Fruit fly (Drosophila melanogaster): ENCODE results near the gene Pburs.

The Pburs gene

dm6 chr2L:14369933-14370776, 47.0 kb downstream of the Pburs start (continued):
- no peak for TF ChIP-seq nau (GFP tag; optimal IDR thresholded peaks at IDR 0.05)
- TF ChIP-seq mam (GFP tag; optimal IDR thresholded peaks at IDR 0.05), result no peak
- TF ChIP-seq CG5245 (GFP tag; optimal IDR thresholded peaks at IDR 0.05), result no peak
- TF ChIP-seq sna (GFP tag; IDR thresholded peaks at IDR 0.05; ENCODE audit: partially characterized antibody), result no peak
- TF ChIP-seq jigr1 (GFP tag; IDR thresholded peaks at IDR 0.05), result no peak
- TF ChIP-seq Hand (GFP tag; optimal IDR thresholded peaks at IDR 0.05), result no peak
- peak; percentile 39 for TF ChIP-seq CG17328 (GFP tag; IDR thresholded peaks at IDR 0.05)
- no peak for TF ChIP-seq Ada2b (GFP tag; IDR thresholded peaks at IDR 0.05)
- no peak for TF ChIP-seq Kr (GFP tag; optimal IDR thresholded peaks at IDR 0.05)
- no peak for TF ChIP-seq da (GFP tag; optimal IDR thresholded peaks at IDR 0.05)
- peak; percentile 44 for TF ChIP-seq Sox102F (GFP tag; optimal IDR thresholded peaks at IDR 0.05)
- no peak for TF ChIP-seq CkIIα-i1 (GFP tag; IDR thresholded peaks at IDR 0.05)
- no peak for TF ChIP-seq CG12155 (GFP tag; optimal IDR thresholded peaks at IDR 0.05)
- TF ChIP-seq az2 (GFP tag; optimal IDR thresholded peaks at IDR 0.05), result peak; percentile 43
- TF ChIP-seq lov (optimal IDR thresholded peaks at IDR 0.05), result no peak
- no peak for TF ChIP-seq lov (GFP tag; IDR thresholded peaks at IDR 0.05)
- TF ChIP-seq ato (GFP tag; IDR thresholded peaks at IDR 0.05; ENCODE audit: partially characterized antibody), result no peak
- TF ChIP-seq dmrt99B (tag; optimal IDR thresholded peaks at IDR 0.05), result peak; percentile 32
- no peak for TF ChIP-seq pzg (GFP tag; optimal IDR thresholded peaks at IDR 0.05)
- no peak for TF ChIP-seq CG17385 (GFP tag; optimal IDR thresholded peaks at IDR 0.05)
- TF ChIP-seq CG11398 (GFP tag; optimal IDR thresholded peaks at IDR 0.05), result no peak
- peak; percentile 45 to 52 for TF ChIP-seq chif (GFP tag; optimal IDR thresholded peaks at IDR 0.05)
- TF ChIP-seq disco-r (GFP tag; optimal IDR thresholded peaks at IDR 0.05), result no peak
- no peak for TF ChIP-seq danr (GFP tag; IDR thresholded peaks at IDR 0.05)
- TF ChIP-seq sima (GFP tag; optimal IDR thresholded peaks at IDR 0.05), result no peak
- TF ChIP-seq Sox100B (GFP tag; optimal IDR thresholded peaks at IDR 0.05), result peak; percentile 12
- TF ChIP-seq CG6791 (GFP tag; IDR thresholded peaks at IDR 0.05; ENCODE audit: partially characterized antibody), result no peak
- no peak for TF ChIP-seq wdn (GFP tag; IDR thresholded peaks at IDR 0.05)
- TF ChIP-seq usp (GFP tag; optimal IDR thresholded peaks at IDR 0.05), result no peak
- peak in 1 of 2 experiments; percentile 26 for TF ChIP-seq Pdp1 (GFP tag; optimal IDR thresholded peaks at IDR 0.05)
- TF ChIP-seq gfzf (GFP tag; optimal IDR thresholded peaks at IDR 0.05), result no peak
- peak in 1 of 3 experiments; percentile 4 for TF ChIP-seq lola (GFP tag; optimal IDR thresholded peaks at IDR 0.05)
- no peak for TF ChIP-seq CG8944 (GFP tag; optimal IDR thresholded peaks at IDR 0.05)
- TF ChIP-seq HmgD (GFP tag; optimal IDR thresholded peaks at IDR 0.05), result no peak
- no peak for TF ChIP-seq CG14860 (GFP tag; IDR thresholded peaks at IDR 0.05; ENCODE audit: partially characterized antibody)
- no peak for TF ChIP-seq Ets65A (GFP tag)
- TF ChIP-seq CG31365 (tag; optimal IDR thresholded peaks at IDR 0.05), result no peak
- no peak for TF ChIP-seq C15 (GFP tag; IDR thresholded peaks at IDR 0.05)
- peak; percentile 21; the same call in 1 of the 3 replicates for TF ChIP-seq CG34422 (GFP tag; IDR thresholded peaks at IDR 0.05)
- TF ChIP-seq nmo (GFP tag; optimal IDR thresholded peaks at IDR 0.05), result no peak
- TF ChIP-seq tll (GFP tag; optimal IDR thresholded peaks at IDR 0.05), result no peak
- TF ChIP-seq maf-S (GFP tag; optimal IDR thresholded peaks at IDR 0.05), result no peak
- no peak for TF ChIP-seq CG7786 (GFP tag; optimal IDR thresholded peaks at IDR 0.05)
- TF ChIP-seq HLH4C (GFP tag; IDR thresholded peaks at IDR 0.05; ENCODE audit: partially characterized antibody), result no peak
- TF ChIP-seq CG10366 (GFP tag; IDR thresholded peaks at IDR 0.05), result no peak; the same call in 1 of the 2 replicates
- no peak for TF ChIP-seq CG12942 (GFP tag; optimal IDR thresholded peaks at IDR 0.05)
- TF ChIP-seq Hr78 (GFP tag; optimal IDR thresholded peaks at IDR 0.05), result no peak
- TF ChIP-seq CG11723 (GFP tag; optimal IDR thresholded peaks at IDR 0.05), result no peak
- no peak for TF ChIP-seq CG4854 (GFP tag; optimal IDR thresholded peaks at IDR 0.05)
